Worm (Caenorhabditis elegans) whole organism, young adult: Measurements from ENCODE around the gene srr-9.

Experiments used
- B0019.2 ChIP-seq: fragments of 200-800 bp; sonication (Bioruptor generic); conservative IDR thresholded peaks from 2 replicates; pipeline ENCODE4 v1.3.6; 2022; ENCODE audit warnings: missing genetic modification reagents, missing genetic modification characterization, missing compliant biosample characterization
- B0035.1 ChIP-seq: sonication (generic microtip); optimal IDR thresholded peaks from 2 replicates; lab custom pipeline; 2016; ENCODE audit warnings: missing genetic modification characterization, mild to moderate bottlenecking, missing compliant biosample characterization, missing genotype, missing genetic modification reagents
- C17E4.6 ChIP-seq: fragments of 200-800 bp; sonication (Bioruptor generic); IDR thresholded peaks from 2 replicates; pipeline ENCODE4 v1.3.6; 2022; ENCODE audit warnings: missing genetic modification reagents, missing genetic modification characterization, missing compliant biosample characterization
- F49E8.2 ChIP-seq: sonication (generic microtip); optimal IDR thresholded peaks from 3 replicates; lab custom pipeline; 2017; ENCODE audit warnings: missing genetic modification characterization, mild to moderate bottlenecking, missing compliant biosample characterization, antibody characterized with exemption, moderate library complexity; ENCODE audit not compliant: insufficient read depth
- F52B5.7 ChIP-seq: sonication (generic microtip); optimal IDR thresholded peaks from 2 replicates; lab custom pipeline; 2016; ENCODE audit warnings: mild to moderate bottlenecking, missing genetic modification characterization, missing compliant biosample characterization
- T26A5.8 ChIP-seq: sonication (generic microtip); optimal IDR thresholded peaks from 2 replicates; lab custom pipeline; 2016; ENCODE audit warnings: missing genetic modification characterization, missing compliant biosample characterization
- Y53F4B.3 ChIP-seq: fragments of 200-800 bp; sonication (Bioruptor generic); IDR thresholded peaks from 2 replicates; pipeline ENCODE4 v1.3.6; 2022; ENCODE audit warnings: missing genetic modification reagents, missing genetic modification characterization, missing compliant biosample characterization
- Y53G8AR.9 ChIP-seq: fragments of 200-800 bp; sonication (Bioruptor generic); conservative IDR thresholded peaks from 2 replicates; pipeline ENCODE4 v1.3.6; 2022; ENCODE audit warnings: missing genetic modification reagents, missing genetic modification characterization, missing compliant biosample characterization
- Y56A3A.18 ChIP-seq: fragments of 200-800 bp; sonication (Bioruptor generic); IDR thresholded peaks from 2 replicates; pipeline ENCODE4 v1.3.6; 2022; ENCODE audit warnings: missing genetic modification reagents, missing genetic modification characterization, missing compliant biosample characterization
- Y79H2A.3 ChIP-seq: fragments of 200-800 bp; sonication (Bioruptor generic); conservative IDR thresholded peaks from 2 replicates; pipeline ENCODE4 v1.3.6; 2022; ENCODE audit warnings: missing genetic modification reagents, missing genetic modification characterization, missing compliant biosample characterization
- Y95B8A.8 ChIP-seq: fragments of 200-800 bp; sonication (Bioruptor generic); IDR thresholded peaks from 2 replicates; pipeline ENCODE4 v1.3.6; 2022; ENCODE audit warnings: missing genetic modification reagents, missing genetic modification characterization, missing compliant biosample characterization
- akir-1 ChIP-seq: fragments of 200-800 bp; sonication (Bioruptor generic); optimal IDR thresholded peaks from 2 replicates; lab custom pipeline; 2018; ENCODE audit warnings: mild to moderate bottlenecking, missing genetic modification characterization, moderate library complexity, missing compliant biosample characterization
- aptf-3 ChIP-seq: fragments of 200-800 bp; sonication (Bioruptor generic); IDR thresholded peaks from 2 replicates; pipeline ENCODE4 v1.3.6; 2022; ENCODE audit warnings: missing genetic modification characterization, missing compliant biosample characterization
- atf-7 ChIP-seq: sonication (generic microtip); optimal IDR thresholded peaks from 2 replicates; lab custom pipeline; 2017; ENCODE audit warnings: mild to moderate bottlenecking, missing genetic modification characterization, missing compliant biosample characterization
- attf-3 ChIP-seq: fragments of 200-800 bp; sonication (Bioruptor generic); conservative IDR thresholded peaks from 2 replicates; pipeline ENCODE4 v1.3.6; 2022; ENCODE audit warnings: missing genetic modification reagents, missing genetic modification characterization, missing compliant biosample characterization
- attf-6 ChIP-seq: fragments of 200-800 bp; sonication (Bioruptor generic); IDR thresholded peaks from 2 replicates; pipeline ENCODE4 v1.3.6; 2022; ENCODE audit warnings: missing genetic modification reagents, missing genetic modification characterization, missing compliant biosample characterization
- bed-1 ChIP-seq: fragments of 200-800 bp; sonication (Bioruptor generic); IDR thresholded peaks from 2 replicates; pipeline ENCODE4 v1.3.6; 2022; ENCODE audit warnings: missing genetic modification reagents, missing genetic modification characterization, missing compliant biosample characterization
- ceh-27 ChIP-seq: fragments of 200-800 bp; sonication (Bioruptor generic); optimal IDR thresholded peaks from 2 replicates; lab custom pipeline; 2018; ENCODE audit warnings: mild to moderate bottlenecking, missing genetic modification characterization, moderate library complexity, missing compliant biosample characterization
- ceh-40 ChIP-seq: fragments of 200-800 bp; sonication (Bioruptor generic); IDR thresholded peaks from 2 replicates; pipeline ENCODE4 v1.3.6; 2022; ENCODE audit warnings: missing genetic modification characterization, missing compliant biosample characterization
- ceh-79 ChIP-seq: sonication (generic microtip); optimal IDR thresholded peaks from 2 replicates; lab custom pipeline; 2017; ENCODE audit warnings: mild to moderate bottlenecking, missing genetic modification characterization, missing compliant biosample characterization
- ceh-91 ChIP-seq: fragments of 200-800 bp; sonication (Bioruptor generic); IDR thresholded peaks from 2 replicates; pipeline ENCODE4 v1.3.6; 2022; ENCODE audit warnings: missing genetic modification reagents, missing genetic modification characterization, missing compliant biosample characterization
- die-1 ChIP-seq: sonication (generic microtip); optimal IDR thresholded peaks from 2 replicates; lab custom pipeline; 2016; ENCODE audit warnings: missing genotype, mild to moderate bottlenecking, missing genetic modification characterization, missing compliant biosample characterization
- egl-18 ChIP-seq: fragments of 200-800 bp; sonication (Bioruptor generic); IDR thresholded peaks from 2 replicates; pipeline ENCODE4 v1.3.6; 2022; ENCODE audit warnings: missing genetic modification reagents, missing genetic modification characterization, missing compliant biosample characterization
- egl-44 ChIP-seq: fragments of 200-800 bp; sonication (Bioruptor generic); IDR thresholded peaks from 2 replicates; pipeline ENCODE4 v1.3.6; 2022; ENCODE audit warnings: missing genetic modification reagents, missing genetic modification characterization, missing compliant biosample characterization
- egrh-3 ChIP-seq: fragments of 200-800 bp; sonication (Bioruptor generic); IDR thresholded peaks from 2 replicates; pipeline ENCODE4 v1.3.6; 2022; ENCODE audit warnings: missing genetic modification reagents, missing genetic modification characterization, missing compliant biosample characterization
- ekl-4 ChIP-seq: fragments of 200-800 bp; sonication (Bioruptor generic); IDR thresholded peaks from 2 replicates; pipeline ENCODE4 v1.3.6; 2022; ENCODE audit warnings: missing genetic modification reagents, missing genetic modification characterization, missing compliant biosample characterization
- gei-17 ChIP-seq: fragments of 200-800 bp; sonication (Bioruptor generic); optimal IDR thresholded peaks from 2 replicates; lab custom pipeline; 2018; ENCODE audit warnings: mild to moderate bottlenecking, missing genetic modification characterization, missing compliant biosample characterization
- him-1 ChIP-seq: sonication (generic microtip); optimal IDR thresholded peaks from 2 replicates; lab custom pipeline; 2016; ENCODE audit warnings: missing genotype, missing genetic modification reagents, missing genetic modification characterization, missing compliant biosample characterization
- hsf-1 ChIP-seq: fragments of 200-800 bp; sonication (Bioruptor generic); IDR thresholded peaks from 2 replicates; pipeline ENCODE4 v1.3.6; 2022; ENCODE audit warnings: missing genetic modification reagents, missing genetic modification characterization, missing compliant biosample characterization
- lin-35 ChIP-seq, 3 experiments: fragments of 150-350 bp in 2 of 3; sonication (generic microtip) in 1 of 3; optimal IDR thresholded peaks; 2 replicates each; lab custom pipeline; 2014 to 2018; ENCODE audit warnings: missing biosample characterization in 3 of 3, missing genetic modification characterization in 3 of 3, missing genetic modification reagents in 3 of 3
- lir-1 ChIP-seq: fragments of 200-800 bp; sonication (Bioruptor generic); conservative IDR thresholded peaks from 2 replicates; pipeline ENCODE4 v1.3.6; 2022; ENCODE audit warnings: missing genetic modification reagents, missing genetic modification characterization, missing compliant biosample characterization
- lsy-27 ChIP-seq: sonication (generic microtip); optimal IDR thresholded peaks from 2 replicates; lab custom pipeline; 2017; ENCODE audit warnings: missing genetic modification characterization, mild to moderate bottlenecking, missing compliant biosample characterization, antibody characterized with exemption, missing genotype, borderline replicate concordance; ENCODE audit not compliant: insufficient read depth
- madf-10 ChIP-seq: sonication (generic microtip); optimal IDR thresholded peaks from 2 replicates; lab custom pipeline; 2016; ENCODE audit warnings: mild to moderate bottlenecking, missing genetic modification characterization, missing compliant biosample characterization
- madf-3 ChIP-seq: fragments of 200-800 bp; sonication (Bioruptor generic); IDR thresholded peaks from 2 replicates; pipeline ENCODE4 v1.3.6; 2022; ENCODE audit warnings: missing genetic modification reagents, missing genetic modification characterization, missing compliant biosample characterization
- mcd-1 ChIP-seq: fragments of 200-800 bp; sonication (Bioruptor generic); IDR thresholded peaks from 2 replicates; pipeline ENCODE4 v1.3.6; 2022; ENCODE audit warnings: missing genetic modification reagents, missing genetic modification characterization, missing compliant biosample characterization
- nfyb-1 ChIP-seq: fragments of 200-800 bp; sonication (Bioruptor generic); IDR thresholded peaks from 2 replicates; pipeline ENCODE4 v1.3.6; 2022; ENCODE audit warnings: missing genetic modification reagents, missing genetic modification characterization, missing compliant biosample characterization
- pbrm-1 ChIP-seq: fragments of 200-800 bp; sonication (Bioruptor generic); IDR thresholded peaks from 2 replicates; pipeline ENCODE4 v1.3.6; 2022; ENCODE audit warnings: missing genetic modification reagents, missing genetic modification characterization, missing compliant biosample characterization
- sea-2 ChIP-seq: fragments of 200-800 bp; sonication (Bioruptor generic); IDR thresholded peaks from 2 replicates; pipeline ENCODE4 v1.3.6; 2022; ENCODE audit warnings: missing genetic modification characterization, missing compliant biosample characterization
- snpc-1.1 ChIP-seq: sonication (generic microtip); optimal IDR thresholded peaks from 2 replicates; lab custom pipeline; 2017; ENCODE audit warnings: missing genetic modification characterization, mild to moderate bottlenecking, missing compliant biosample characterization, antibody characterized with exemption, moderate library complexity, missing genotype, missing genetic modification reagents; ENCODE audit not compliant: insufficient read depth
- somi-1 ChIP-seq: fragments of 200-800 bp; sonication (Bioruptor generic); optimal IDR thresholded peaks from 2 replicates; lab custom pipeline; 2018; ENCODE audit warnings: mild to moderate bottlenecking, missing genetic modification characterization, missing compliant biosample characterization
- tbx-9 ChIP-seq: sonication (generic microtip); optimal IDR thresholded peaks from 2 replicates; lab custom pipeline; 2016; ENCODE audit warnings: borderline replicate concordance, missing genetic modification characterization, inconsistent platforms, missing compliant biosample characterization
- tlf-1 ChIP-seq: fragments of 200-800 bp; sonication (Bioruptor generic); optimal IDR thresholded peaks from 2 replicates; lab custom pipeline; 2018; ENCODE audit warnings: mild to moderate bottlenecking, missing genetic modification characterization, missing compliant biosample characterization
- unc-130 ChIP-seq: sonication (generic microtip); optimal IDR thresholded peaks from 2 replicates; lab custom pipeline; 2016; ENCODE audit warnings: missing genetic modification reagents, missing genetic modification characterization, missing compliant biosample characterization
- zim-3 ChIP-seq: sonication (generic microtip); optimal IDR thresholded peaks from 2 replicates; lab custom pipeline; 2017; ENCODE audit warnings: mild to moderate bottlenecking, missing genetic modification characterization, moderate library complexity, missing compliant biosample characterization
- ztf-18 ChIP-seq: sonication (generic microtip); optimal IDR thresholded peaks from 2 replicates; lab custom pipeline; 2016; ENCODE audit warnings: missing genotype, mild to moderate bottlenecking, missing genetic modification characterization, missing compliant biosample characterization
- ztf-28 ChIP-seq: fragments of 200-800 bp; sonication (Bioruptor generic); IDR thresholded peaks from 2 replicates; pipeline ENCODE4 v1.3.6; 2022; ENCODE audit warnings: missing genetic modification reagents, missing genetic modification characterization, missing compliant biosample characterization

Gene srr-9

ce11 chrV:7778999-7779398 is 41.2 kb downstream of the srr-9 start (continued):
- peak; percentile 15 for TF ChIP-seq unc-130
- TF ChIP-seq atf-7, result peak; percentile 18
- TF ChIP-seq snpc-1.1 (tag; lab: Kevin White, UChicago), result no peak
- no peak for TF ChIP-seq madf-10 (tag; lab: Kevin White, UChicago)
- TF ChIP-seq lin-35 (GFP tag; optimal IDR thresholded peaks at IDR 0.05; lab: Kevin White, UChicago), result no peak
- TF ChIP-seq lsy-27 (tag; lab: Kevin White, UChicago), result no peak
- TF ChIP-seq Y79H2A.3 (GFP tag; lab: Robert Waterston, UW), result no peak
- TF ChIP-seq somi-1 (GFP tag; lab: Kevin White, UChicago), result no peak
- TF ChIP-seq akir-1 (GFP tag; lab: Kevin White, UChicago), result no peak
- peak; percentile 29; the same call in 1 of the 2 replicates for TF ChIP-seq C17E4.6 (GFP tag; lab: Robert Waterston, UW)
- TF ChIP-seq pbrm-1 (GFP tag; lab: Robert Waterston, UW), result no peak
- no peak for TF ChIP-seq mcd-1 (GFP tag; lab: Robert Waterston, UW)
- no peak for TF ChIP-seq die-1
- TF ChIP-seq madf-3 (GFP tag; lab: Robert Waterston, UW), result no peak
- no peak for TF ChIP-seq B0035.1 (tag; lab: Kevin White, UChicago)
- peak; percentile 44; the same call in 1 of the 2 replicates for TF ChIP-seq ekl-4 (GFP tag; lab: Robert Waterston, UW)
- TF ChIP-seq F49E8.2 (tag; lab: Kevin White, UChicago), result peak; percentile 38
- TF ChIP-seq lir-1 (GFP tag; lab: Robert Waterston, UW), result no peak
- no peak for TF ChIP-seq egl-18 (GFP tag; lab: Robert Waterston, UW)
- TF ChIP-seq sea-2 (GFP tag; lab: Robert Waterston, UW), result no peak
- no peak for TF ChIP-seq ceh-40
- TF ChIP-seq hsf-1 (GFP tag; lab: Robert Waterston, UW), result peak; percentile 61; the same call in 1 of the 2 replicates
- peak; percentile 27; the same call in 1 of the 2 replicates for TF ChIP-seq ceh-91 (GFP tag; lab: Robert Waterston, UW)
- TF ChIP-seq, all 124 proteins: peak for 12

- TF ChIP-seq Y95B8A.8 (GFP tag; lab: Robert Waterston, UW), result no peak
- no peak for TF ChIP-seq tbx-9
- no peak for TF ChIP-seq somi-1 (GFP tag; lab: Kevin White, UChicago)
- TF ChIP-seq Y53F4B.3, result no peak
- no peak for TF ChIP-seq ztf-18 (tag; lab: Kevin White, UChicago)
- TF ChIP-seq gei-17 (GFP tag; lab: Kevin White, UChicago), result no peak
- TF ChIP-seq aptf-3 (GFP tag; lab: Robert Waterston, UW), result no peak
- no peak for TF ChIP-seq attf-6 (GFP tag; lab: Robert Waterston, UW)
- TF ChIP-seq tlf-1 (GFP tag; lab: Kevin White, UChicago), result no peak
- TF ChIP-seq ceh-40, result no peak
- TF ChIP-seq ceh-27 (GFP tag; lab: Kevin White, UChicago), result no peak
- TF ChIP-seq ceh-79 (tag; lab: Kevin White, UChicago), result no peak
- TF ChIP-seq F52B5.7 (tag; lab: Kevin White, UChicago), result no peak
Measured at ce11 chrV:7781511-7781910, 43.7 kb downstream of the srr-9 start, which contains the start of gene cyp-32A1. cyp-32A1 (plus strand) TSS chrV:7781811.

- TF ChIP-seq egrh-3 (no peak), mcd-1 (GFP tag; lab: Robert Waterston, UW) (no peak), lsy-27 (tag; lab: Kevin White, UChicago) (no peak), B0019.2 (GFP tag; lab: Robert Waterston, UW) (no peak), bed-1 (GFP tag; lab: Robert Waterston, UW) (no peak), attf-3 (GFP tag; lab: Robert Waterston, UW) (no peak), egl-44 (GFP tag; lab: Robert Waterston, UW) (no peak), Y56A3A.18 (no peak), Y53G8AR.9 (no peak), him-1 (tag; lab: Kevin White, UChicago) (no peak), Y53F4B.3 (no peak), T26A5.8 (tag; lab: Kevin White, UChicago) (no peak), zim-3 (tag; lab: Kevin White, UChicago) (no peak), madf-3 (GFP tag; lab: Robert Waterston, UW) (no peak), nfyb-1 (GFP tag; lab: Robert Waterston, UW) (no peak), ztf-28 (GFP tag; lab: Robert Waterston, UW) (no peak)
Measured at ce11 chrV:7785117-7785516, 47.3 kb downstream of the srr-9 start, which contains the start of gene C26F1.1. C26F1.1 (plus strand) TSS chrV:7785417.
